Fruit fly (Drosophila melanogaster) whole organism, prepupa: ENCODE measurements around the gene CG12535.

Experiments
- Blimp-1 ChIP-seq: fragments of 200-800 bp; sonication (Bioruptor generic); optimal IDR thresholded peaks from 3 replicates; lab custom pipeline; 2017; ENCODE audit warnings: missing biosample characterization, missing genetic modification characterization, mild to moderate bottlenecking, moderate library complexity, missing genetic modification reagents
- CG10631 ChIP-seq: fragments of 200-800 bp; sonication (Bioruptor generic); optimal IDR thresholded peaks from 2 replicates; lab custom pipeline; 2016; ENCODE audit warnings: missing biosample characterization, missing genetic modification characterization
- CG10669 ChIP-seq: fragments of 200-800 bp; sonication (Bioruptor generic); optimal IDR thresholded peaks from 3 replicates; lab custom pipeline; 2018; ENCODE audit warnings: missing biosample characterization, mild to moderate bottlenecking, missing genetic modification characterization, moderate library complexity
- CG11294 ChIP-seq: fragments of 200-800 bp; sonication (Bioruptor generic); IDR thresholded peaks from 2 replicates; pipeline ENCODE4 v1.3.6; 2022; ENCODE audit warnings: missing biosample characterization, missing genetic modification characterization
- CG11762 ChIP-seq: fragments of 200-800 bp; sonication (Bioruptor generic); optimal IDR thresholded peaks from 3 replicates; lab custom pipeline; 2016; ENCODE audit warnings: missing biosample characterization, missing genetic modification characterization; ENCODE audit not compliant: insufficient read depth
- CG11902 ChIP-seq: fragments of 200-800 bp; sonication (Bioruptor generic); optimal IDR thresholded peaks from 3 replicates; lab custom pipeline; 2016; ENCODE audit warnings: missing biosample characterization, missing genetic modification characterization
- CG15336 ChIP-seq: fragments of 200-800 bp; sonication (Bioruptor generic); IDR thresholded peaks from 2 replicates; pipeline ENCODE4 v1.3.6; 2022; ENCODE audit warnings: missing biosample characterization, missing genetic modification characterization
- CG1621 ChIP-seq: fragments of 200-800 bp; sonication (Bioruptor generic); optimal IDR thresholded peaks from 3 replicates; lab custom pipeline; 2018; ENCODE audit warnings: missing biosample characterization, mild to moderate bottlenecking, missing genetic modification characterization
- CG16779 ChIP-seq: fragments of 200-800 bp; sonication (Bioruptor generic); optimal IDR thresholded peaks from 3 replicates; lab custom pipeline; 2017; ENCODE audit warnings: missing biosample characterization, mild to moderate bottlenecking, missing genetic modification characterization
- CG3032 ChIP-seq: fragments of 200-800 bp; optimal IDR thresholded peaks from 2 replicates; lab custom pipeline; 2019; ENCODE audit warnings: missing biosample characterization, mild to moderate bottlenecking, missing genetic modification characterization, moderate library complexity
- CG31627 ChIP-seq: fragments of 200-800 bp; sonication (Bioruptor generic); optimal IDR thresholded peaks from 3 replicates; lab custom pipeline; 2016; ENCODE audit warnings: missing biosample characterization, missing genetic modification characterization
- CG32006 ChIP-seq: fragments of 200-800 bp; sonication (Bioruptor generic); optimal IDR thresholded peaks from 3 replicates; lab custom pipeline; 2017; ENCODE audit warnings: missing biosample characterization, mild to moderate bottlenecking, missing genetic modification characterization
- CG4318 ChIP-seq: fragments of 200-800 bp; sonication (Bioruptor generic); optimal IDR thresholded peaks from 3 replicates; lab custom pipeline; 2017; ENCODE audit warnings: missing biosample characterization, mild to moderate bottlenecking, missing genetic modification characterization
- CG6163 ChIP-seq: fragments of 200-800 bp; sonication (Bioruptor generic); IDR thresholded peaks from 3 replicates; pipeline ENCODE4 v1.3.6; 2022; ENCODE audit warnings: missing biosample characterization, missing genetic modification characterization
- CG6276 ChIP-seq: fragments of 200-800 bp; sonication (Bioruptor generic); optimal IDR thresholded peaks from 2 replicates; lab custom pipeline; 2017; ENCODE audit warnings: missing biosample characterization, mild to moderate bottlenecking, missing genetic modification characterization
- CG6792 ChIP-seq: fragments of 200-800 bp; sonication (Bioruptor generic); optimal IDR thresholded peaks from 3 replicates; lab custom pipeline; 2016; ENCODE audit warnings: missing biosample characterization, missing genetic modification characterization
- CG6854 ChIP-seq: fragments of 200-800 bp; sonication (Bioruptor generic); optimal IDR thresholded peaks from 2 replicates; lab custom pipeline; 2017; ENCODE audit warnings: missing biosample characterization, mild to moderate bottlenecking, missing genetic modification characterization
- CG8119 ChIP-seq: fragments of 200-800 bp; sonication (Bioruptor generic); IDR thresholded peaks from 3 replicates; pipeline ENCODE4 v1.3.6; 2022; ENCODE audit warnings: missing biosample characterization, missing genetic modification characterization
- CG8319 ChIP-seq: fragments of 200-800 bp; sonication (Bioruptor generic); optimal IDR thresholded peaks from 3 replicates; lab custom pipeline; 2016; ENCODE audit warnings: missing biosample characterization, missing genetic modification characterization
- CG8632 ChIP-seq: fragments of 200-800 bp; sonication (Bioruptor generic); optimal IDR thresholded peaks from 3 replicates; lab custom pipeline; 2016; ENCODE audit warnings: missing biosample characterization, missing genetic modification characterization
- CG9139 ChIP-seq: fragments of 200-800 bp; sonication (Bioruptor generic); optimal IDR thresholded peaks from 3 replicates; lab custom pipeline; 2017; ENCODE audit warnings: missing biosample characterization, mild to moderate bottlenecking, missing genetic modification characterization
- Eip75B ChIP-seq: fragments of 200-800 bp; sonication (Bioruptor generic); optimal IDR thresholded peaks from 3 replicates; lab custom pipeline; 2016; ENCODE audit warnings: missing biosample characterization, missing genetic modification characterization
- Eip78C ChIP-seq: fragments of 200-800 bp; sonication (Bioruptor generic); peaks from one replicate; lab custom pipeline; 2016; ENCODE audit warnings: missing biosample characterization, missing genetic modification characterization
- Eip93F ChIP-seq: fragments of 200-800 bp; sonication (Bioruptor generic); optimal IDR thresholded peaks from 2 replicates; lab custom pipeline; 2016; ENCODE audit warnings: missing biosample characterization, mild to moderate bottlenecking, missing genetic modification characterization
- Ets21C ChIP-seq: fragments of 200-800 bp; sonication (Bioruptor generic); optimal IDR thresholded peaks from 3 replicates; lab custom pipeline; 2016; ENCODE audit warnings: missing biosample characterization, missing genetic modification characterization
- Ets96B ChIP-seq: fragments of 200-800 bp; optimal IDR thresholded peaks from 2 replicates; lab custom pipeline; 2019; ENCODE audit warnings: missing biosample characterization, mild to moderate bottlenecking, missing genetic modification characterization, moderate library complexity
- Gug ChIP-seq: fragments of 200-800 bp; sonication (Bioruptor generic); IDR thresholded peaks from 2 replicates; pipeline ENCODE4 v1.3.6; 2022; ENCODE audit warnings: missing biosample characterization, missing genetic modification characterization
- Hr38 ChIP-seq: sonication (Bioruptor generic); optimal IDR thresholded peaks from 2 replicates; lab custom pipeline; 2016; ENCODE audit warnings: missing biosample characterization, missing genetic modification characterization
- Hr39 ChIP-seq: fragments of 200-800 bp; sonication (Bioruptor generic); optimal IDR thresholded peaks from 2 replicates; lab custom pipeline; 2016; ENCODE audit warnings: missing biosample characterization, missing genetic modification characterization
- Hr4 ChIP-seq: fragments of 200-800 bp; sonication (Bioruptor generic); optimal IDR thresholded peaks from 3 replicates; lab custom pipeline; 2016; ENCODE audit warnings: missing biosample characterization, missing genetic modification characterization
- Lpt ChIP-seq: fragments of 200-800 bp; sonication (Bioruptor generic); optimal IDR thresholded peaks from 3 replicates; lab custom pipeline; 2016; ENCODE audit warnings: missing biosample characterization, missing genetic modification characterization
- OdsH ChIP-seq: fragments of 200-800 bp; sonication (Bioruptor generic); optimal IDR thresholded peaks from 3 replicates; lab custom pipeline; 2016; ENCODE audit warnings: missing biosample characterization, missing genetic modification characterization
- Smox ChIP-seq: fragments of 200-800 bp; sonication (Bioruptor generic); optimal IDR thresholded peaks from 3 replicates; lab custom pipeline; 2016; ENCODE audit warnings: missing biosample characterization, missing genetic modification characterization
- Sox102F ChIP-seq: fragments of 200-800 bp; sonication (Bioruptor generic); optimal IDR thresholded peaks from 2 replicates; lab custom pipeline; 2016; ENCODE audit warnings: missing biosample characterization, mild to moderate bottlenecking, missing genetic modification characterization
- Sox14 ChIP-seq: fragments of 200-800 bp; sonication (Bioruptor generic); optimal IDR thresholded peaks from 3 replicates; lab custom pipeline; 2016; ENCODE audit warnings: missing biosample characterization, missing genetic modification characterization
- Sox15 ChIP-seq: fragments of 200-800 bp; sonication (Bioruptor generic); optimal IDR thresholded peaks from 3 replicates; lab custom pipeline; 2016; ENCODE audit warnings: missing biosample characterization, missing genetic modification characterization
- achi ChIP-seq: fragments of 200-800 bp; sonication (Bioruptor generic); optimal IDR thresholded peaks from 3 replicates; lab custom pipeline; 2016; ENCODE audit warnings: missing biosample characterization, missing genetic modification characterization
- acj6 ChIP-seq: fragments of 200-800 bp; sonication (Bioruptor generic); optimal IDR thresholded peaks from 3 replicates; lab custom pipeline; 2016; ENCODE audit warnings: missing biosample characterization, missing genetic modification characterization
- cyc ChIP-seq: fragments of 200-800 bp; sonication (Bioruptor generic); optimal IDR thresholded peaks from 3 replicates; lab custom pipeline; 2016; ENCODE audit warnings: missing biosample characterization, missing genetic modification characterization
- dac ChIP-seq: fragments of 200-800 bp; sonication (Bioruptor generic); optimal IDR thresholded peaks from 2 replicates; lab custom pipeline; 2017; ENCODE audit warnings: missing biosample characterization, mild to moderate bottlenecking, missing genetic modification characterization
- eg ChIP-seq: fragments of 200-800 bp; sonication (Bioruptor generic); IDR thresholded peaks from 3 replicates; pipeline ENCODE4 v1.3.6; 2022; ENCODE audit warnings: missing biosample characterization, missing genetic modification characterization
- esn ChIP-seq: fragments of 200-800 bp; sonication (Bioruptor generic); optimal IDR thresholded peaks from 2 replicates; lab custom pipeline; 2016; ENCODE audit warnings: missing biosample characterization, mild to moderate bottlenecking, missing genetic modification characterization, moderate library complexity
- fd59A ChIP-seq: fragments of 200-800 bp; sonication (Bioruptor generic); optimal IDR thresholded peaks from 2 replicates; lab custom pipeline; 2017; ENCODE audit warnings: missing biosample characterization, mild to moderate bottlenecking, missing genetic modification characterization, missing genetic modification reagents
- fkh ChIP-seq: fragments of 200-800 bp; sonication (Bioruptor generic); optimal IDR thresholded peaks from 3 replicates; lab custom pipeline; 2017; ENCODE audit warnings: missing biosample characterization, mild to moderate bottlenecking, missing genetic modification characterization, moderate library complexity
- lz ChIP-seq: fragments of 200-800 bp; sonication (Bioruptor generic); optimal IDR thresholded peaks from 3 replicates; lab custom pipeline; 2016; ENCODE audit warnings: missing biosample characterization, missing genetic modification characterization
- pdm3 ChIP-seq: fragments of 200-800 bp; sonication (Bioruptor generic); optimal IDR thresholded peaks from 3 replicates; lab custom pipeline; 2016; ENCODE audit warnings: missing biosample characterization, missing genetic modification characterization
- salr ChIP-seq, 2 experiments: fragments of 200-800 bp; sonication (Bioruptor generic); optimal IDR thresholded peaks; 3 replicates each; lab custom pipeline; 2016 to 2018; ENCODE audit warnings: missing biosample characterization in 2 of 2, missing genetic modification characterization in 2 of 2, mild to moderate bottlenecking in 1 of 2
- spab ChIP-seq: fragments of 200-800 bp; sonication (Bioruptor generic); optimal IDR thresholded peaks from 2 replicates; lab custom pipeline; 2017; ENCODE audit warnings: missing biosample characterization, mild to moderate bottlenecking, missing genetic modification characterization, missing genetic modification reagents
- ss ChIP-seq, 2 experiments: fragments of 200-800 bp; sonication (Bioruptor generic); optimal IDR thresholded peaks; 2 replicates in 1 of 2; 3 replicates in 1 of 2; lab custom pipeline; 2017 to 2018; ENCODE audit warnings: mild to moderate bottlenecking in 2 of 2, missing biosample characterization in 2 of 2, missing genetic modification characterization in 2 of 2, moderate library complexity in 1 of 2
- svp ChIP-seq: fragments of 200-800 bp; sonication (Bioruptor generic); peaks from one replicate; lab custom pipeline; 2016; ENCODE audit warnings: missing biosample characterization, missing genetic modification characterization
- topi ChIP-seq: fragments of 200-800 bp; sonication (Bioruptor generic); optimal IDR thresholded peaks from 3 replicates; lab custom pipeline; 2016; ENCODE audit warnings: missing biosample characterization, missing genetic modification characterization
- vri ChIP-seq: fragments of 200-800 bp; sonication (Bioruptor generic); optimal IDR thresholded peaks from 3 replicates; lab custom pipeline; 2016; ENCODE audit warnings: missing biosample characterization, mild to moderate bottlenecking, missing genetic modification characterization

The CG12535 gene

dm6 chrX:3453038-3453819, 4.5 kb upstream of the CG12535 start:
- TF ChIP-seq Gug (GFP tag; lab: Robert Waterston, UW) (peak; percentile 46), lz (no peak), CG9139 (GFP tag; lab: Kevin White, UChicago) (no peak), CG1621 (no peak), fd59A (no peak), Sox15 (GFP tag; lab: Kevin White, UChicago) (no peak), Hr38 (GFP tag; lab: Kevin White, UChicago) (no peak), Hr4 (GFP tag; lab: Kevin White, UChicago) (peak; percentile 70), CG8319 (no peak), CG8632 (no peak), CG4318 (GFP tag; lab: Kevin White, UChicago) (no peak), fkh (no peak), CG31627 (GFP tag; lab: Kevin White, UChicago) (no peak), esn (no peak), Ets21C (GFP tag; lab: Kevin White, UChicago) (no peak), Eip75B (no peak), pdm3 (GFP tag; lab: Kevin White, UChicago) (peak; percentile 4), Ets96B (tag; lab: Kevin White, UChicago) (no peak), vri (GFP tag; lab: Kevin White, UChicago) (no peak), topi (GFP tag; lab: Kevin White, UChicago) (no peak), Sox14 (GFP tag; lab: Kevin White, UChicago) (no peak), CG11762 (GFP tag; lab: Kevin White, UChicago) (no peak), cyc (GFP tag; lab: Kevin White, UChicago) (no peak), CG10669 (GFP tag; lab: Kevin White, UChicago) (no peak), CG6276 (GFP tag; lab: Kevin White, UChicago) (peak; percentile 66), Smox (no peak), dac (peak; percentile 29), CG11294 (peak; percentile 64; the same call in 1 of the 2 replicates), Blimp-1 (GFP tag; lab: Kevin White, UChicago) (no peak), svp (GFP tag; lab: Kevin White, UChicago) (no peak), CG6163 (peak; percentile 55; the same call in 2 of the 3 replicates), CG16779 (tag; lab: Kevin White, UChicago) (no peak), Eip78C (GFP tag; lab: Kevin White, UChicago) (peak; percentile 56), ss (GFP tag; optimal IDR thresholded peaks at IDR 0.05; lab: Kevin White, UChicago) (no peak), CG8119 (GFP tag; lab: Robert Waterston, UW) (peak; percentile 44), CG6854 (no peak), spab (GFP tag; lab: Kevin White, UChicago) (no peak), Sox102F (GFP tag; lab: Kevin White, UChicago) (no peak), salr (GFP tag; optimal IDR thresholded peaks at IDR 0.05; lab: Kevin White, UChicago) (no peak), eg (GFP tag; lab: Robert Waterston, UW) (peak; percentile 79), CG15336 (GFP tag; lab: Robert Waterston, UW) (peak; percentile 61), acj6 (GFP tag; lab: Kevin White, UChicago) (no peak), CG3032 (tag; lab: Kevin White, UChicago) (no peak), Eip93F (GFP tag; lab: Kevin White, UChicago) (no peak), OdsH (GFP tag; lab: Kevin White, UChicago) (no peak), achi (GFP tag; lab: Kevin White, UChicago) (no peak), CG10631 (GFP tag; lab: Kevin White, UChicago) (no peak), Hr39 (GFP tag; lab: Kevin White, UChicago) (no peak), CG32006 (GFP tag; lab: Kevin White, UChicago) (peak; percentile 67), Lpt (peak; percentile 6), CG11902 (GFP tag; lab: Kevin White, UChicago) (no peak), CG6792 (no peak)
